Worm (Caenorhabditis elegans): ENCODE measurements around the gene F10D2.8.
A peak's percentile ranks its signal among the peaks of the same experiment; 100 is the strongest.

Gene F10D2.8

ce11 chrV:7196498-7196966 lies 46.0 kb upstream of the F10D2.8 start, which contains the start of gene F09G2.2:
F09G2.2 (plus strand) TSS chrV:7196916.
- TF ChIP-seq C04F5.9 (tag; optimal IDR thresholded peaks at IDR 0.05) = peak; percentile 22
- TF ChIP-seq dpl-1 (GFP tag; optimal IDR thresholded peaks at IDR 0.05) = peak; percentile 92 to 93 (median 92)
- TF ChIP-seq isw-1 (GFP tag; IDR thresholded peaks at IDR 0.05) = peak; percentile 88
- no peak for TF ChIP-seq zag-1 (tag; optimal IDR thresholded peaks at IDR 0.05)
- peak; percentile 91 for TF ChIP-seq tbx-2 (tag; optimal IDR thresholded peaks at IDR 0.05)
- TF ChIP-seq nhr-90 (tag; optimal IDR thresholded peaks at IDR 0.05; ENCODE audit: poor library complexity) = peak; percentile 92
- TF ChIP-seq egl-27 (tag; optimal IDR thresholded peaks at IDR 0.05) = no peak
- peak; percentile 79 for TF ChIP-seq nhr-237 (tag; optimal IDR thresholded peaks at IDR 0.05)
- peak; percentile 44 for TF ChIP-seq fkh-10 (GFP tag; optimal IDR thresholded peaks at IDR 0.05)
- peak; percentile 94 for TF ChIP-seq nhr-19 (GFP tag; conservative IDR thresholded peaks at IDR 0.05)
- TF ChIP-seq nhr-20 (tag; optimal IDR thresholded peaks at IDR 0.05) = peak; percentile 94
- TF ChIP-seq pax-3 (tag; optimal IDR thresholded peaks at IDR 0.05) = peak; percentile 60
- TF ChIP-seq unc-62 (GFP tag; optimal IDR thresholded peaks at IDR 0.05) = no peak
- TF ChIP-seq ceh-63 (GFP tag; optimal IDR thresholded peaks at IDR 0.05) = no peak
- TF ChIP-seq xbp-1 (tag; optimal IDR thresholded peaks at IDR 0.05) = peak; percentile 94
- TF ChIP-seq ceh-90 (tag; optimal IDR thresholded peaks at IDR 0.05) = no peak
- TF ChIP-seq C34B4.2 (tag; optimal IDR thresholded peaks at IDR 0.05) = no peak
- no peak for TF ChIP-seq aha-1 (tag; optimal IDR thresholded peaks at IDR 0.05)
- TF ChIP-seq blmp-1 (tag; optimal IDR thresholded peaks at IDR 0.05) = peak; percentile 77
- peak; percentile 43 for TF ChIP-seq lin-39 (tag; optimal IDR thresholded peaks at IDR 0.05)
- TF ChIP-seq fkh-4 (tag; optimal IDR thresholded peaks at IDR 0.05; ENCODE audit: borderline replicate concordance) = no peak
- peak; percentile 74 for TF ChIP-seq ceh-88 (GFP tag; IDR thresholded peaks at IDR 0.05)
- TF ChIP-seq snpc-4 (tag; optimal IDR thresholded peaks at IDR 0.05) = peak; percentile 62
- peak; percentile 95 for TF ChIP-seq C16A3.4 (tag; optimal IDR thresholded peaks at IDR 0.05)
- TF ChIP-seq nhr-76 (tag; optimal IDR thresholded peaks at IDR 0.05) = no peak
- TF ChIP-seq lin-15B (tag; optimal IDR thresholded peaks at IDR 0.05) = peak; percentile 93
- no peak for TF ChIP-seq nhr-84 (tag; optimal IDR thresholded peaks at IDR 0.05)
- peak in 1 of 2 experiments; percentile 90 for TF ChIP-seq mdl-1 (tag; optimal IDR thresholded peaks at IDR 0.05)
- TF ChIP-seq mab-9 (GFP tag; IDR thresholded peaks at IDR 0.05) = peak; percentile 60
- no peak for TF ChIP-seq pqm-1 (tag; optimal IDR thresholded peaks at IDR 0.05)
- peak; percentile 96 for TF ChIP-seq nhr-85 (tag)
- TF ChIP-seq irx-1 (tag; optimal IDR thresholded peaks at IDR 0.05) = peak; percentile 82
- TF ChIP-seq elt-3 (tag; optimal IDR thresholded peaks at IDR 0.05) = peak in 4 of 6 experiments; percentile 14 to 93 (median 68)
- peak; percentile 30 for TF ChIP-seq sup-37 (GFP tag; optimal IDR thresholded peaks at IDR 0.05)
- no peak for TF ChIP-seq hlh-4 (tag; optimal IDR thresholded peaks at IDR 0.05)
- peak; percentile 86 for TF ChIP-seq nhr-77 (tag; optimal IDR thresholded peaks at IDR 0.05)
- TF ChIP-seq fkh-8 (tag; optimal IDR thresholded peaks at IDR 0.05) = peak; percentile 90
- TF ChIP-seq lir-3 (tag; optimal IDR thresholded peaks at IDR 0.05; ENCODE audit: poor library complexity) = peak; percentile 29
- TF ChIP-seq swsn-7 (tag; optimal IDR thresholded peaks at IDR 0.05) = peak; percentile 93
- TF ChIP-seq ces-1 (GFP tag; optimal IDR thresholded peaks at IDR 0.05) = no peak
- peak; percentile 91 for TF ChIP-seq nhr-47 (tag; optimal IDR thresholded peaks at IDR 0.05)
- TF ChIP-seq efl-1 (optimal IDR thresholded peaks at IDR 0.05) = peak; percentile 91
- peak; percentile 89 to 99 for TF ChIP-seq efl-1 (GFP tag; optimal IDR thresholded peaks at IDR 0.05 in 1 of 2)
- no peak for TF ChIP-seq tlp-1 (tag; optimal IDR thresholded peaks at IDR 0.05)
- TF ChIP-seq snu-23 (GFP tag; optimal IDR thresholded peaks at IDR 0.05) = peak; percentile 96
- no peak for TF ChIP-seq sptf-1 (tag; optimal IDR thresholded peaks at IDR 0.05)
- TF ChIP-seq efl-3 (GFP tag; optimal IDR thresholded peaks at IDR 0.05) = no peak
- peak; percentile 52 for TF ChIP-seq hpl-2 (GFP tag; optimal IDR thresholded peaks at IDR 0.05)
- TF ChIP-seq ets-5 (GFP tag; IDR thresholded peaks at IDR 0.05) = no peak
- TF ChIP-seq F16B12.6 (tag; optimal IDR thresholded peaks at IDR 0.05) = peak; percentile 62
- peak; percentile 62 for TF ChIP-seq mef-2 (tag; optimal IDR thresholded peaks at IDR 0.05)
- peak in 1 of 2 experiments; percentile 75 for TF ChIP-seq ztf-11 (tag; optimal IDR thresholded peaks at IDR 0.05)
- peak; percentile 74 for TF ChIP-seq egl-13 (tag; optimal IDR thresholded peaks at IDR 0.05)
- no peak for TF ChIP-seq unc-30 (tag; optimal IDR thresholded peaks at IDR 0.05)

All from whole organism, L1 larva.